Fruit fly (Drosophila melanogaster): ENCODE measurements around the gene Ranbp21.

Gene Ranbp21

DNA sequence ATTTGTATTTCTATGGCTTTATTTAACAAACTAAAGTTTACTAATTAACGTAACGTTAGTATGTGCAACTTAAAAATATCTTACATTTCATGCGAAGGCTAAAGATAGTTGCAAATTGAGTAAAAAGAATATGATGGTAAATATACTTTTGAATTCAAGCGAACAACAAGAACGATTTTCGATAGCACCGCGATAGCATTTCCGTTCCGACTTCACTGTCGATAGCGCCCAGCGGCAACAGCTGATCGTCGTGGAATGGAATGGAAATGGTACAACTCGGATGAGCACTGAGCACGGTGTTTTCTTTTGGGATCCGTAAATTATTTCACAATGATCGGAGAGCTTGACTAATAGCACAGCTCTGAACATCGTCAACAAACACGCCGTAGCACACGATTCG lies 38.6 kb downstream of the Ranbp21 start (continued):
- no peak; the same call in 2 of the 3 replicates for TF ChIP-seq row (GFP tag; IDR thresholded peaks at IDR 0.05)
- no peak for TF ChIP-seq TFAM (GFP tag; optimal IDR thresholded peaks at IDR 0.05)
- no peak for TF ChIP-seq CG11560 (tag; IDR thresholded peaks at IDR 0.05)
- TF ChIP-seq jigr1 (GFP tag; IDR thresholded peaks at IDR 0.05), result no peak
- TF ChIP-seq Chrac-16 (GFP tag; optimal IDR thresholded peaks at IDR 0.05), result no peak
- TF ChIP-seq CkIIα-i1 (GFP tag; IDR thresholded peaks at IDR 0.05), result no peak
- TF ChIP-seq CG1792 (GFP tag; optimal IDR thresholded peaks at IDR 0.05), result no peak
- TF ChIP-seq tio (GFP tag; optimal IDR thresholded peaks at IDR 0.05), result no peak
- TF ChIP-seq CG15514 (GFP tag; optimal IDR thresholded peaks at IDR 0.05), result peak; percentile 81
- TF ChIP-seq CG18764 (GFP tag; optimal IDR thresholded peaks at IDR 0.05), result no peak
- peak; percentile 75 for TF ChIP-seq Hmr (GFP tag; optimal IDR thresholded peaks at IDR 0.05)
- TF ChIP-seq ato (GFP tag; IDR thresholded peaks at IDR 0.05; ENCODE audit: partially characterized antibody), result 0 out of 2 replicates have a peak, but pooled peaks have one; percentile 38
- no peak for TF ChIP-seq pita (GFP tag; optimal IDR thresholded peaks at IDR 0.05)
- TF ChIP-seq fu2 (GFP tag; optimal IDR thresholded peaks at IDR 0.05), result no peak
- no peak for TF ChIP-seq ab (GFP tag; optimal IDR thresholded peaks at IDR 0.05)
- no peak for TF ChIP-seq Rx (GFP tag; IDR thresholded peaks at IDR 0.05)
- no peak for TF ChIP-seq CG6654 (GFP tag; optimal IDR thresholded peaks at IDR 0.05)
- TF ChIP-seq CG4617 (GFP tag; optimal IDR thresholded peaks at IDR 0.05; ENCODE audit: borderline replicate concordance), result no peak
- TF ChIP-seq phol (tag; optimal IDR thresholded peaks at IDR 0.05), result peak; percentile 31
- TF ChIP-seq bsh (GFP tag; optimal IDR thresholded peaks at IDR 0.05), result peak in 1 of 2 experiments; percentile 28
- no peak for TF ChIP-seq CG15073 (GFP tag; optimal IDR thresholded peaks at IDR 0.05)
- TF ChIP-seq CG3407 (GFP tag; optimal IDR thresholded peaks at IDR 0.05), result peak; percentile 49
- TF ChIP-seq btn (GFP tag; optimal IDR thresholded peaks at IDR 0.05), result peak; percentile 21
- TF ChIP-seq NC2α (GFP tag; optimal IDR thresholded peaks at IDR 0.05), result no peak
- TF ChIP-seq nerfin-1 (tag; optimal IDR thresholded peaks at IDR 0.05), result peak; percentile 54
- TF ChIP-seq Nf-YC (tag; optimal IDR thresholded peaks at IDR 0.05), result peak; percentile 55
- no peak for TF ChIP-seq Stat92E (GFP tag; optimal IDR thresholded peaks at IDR 0.05)
- no peak for TF ChIP-seq CG8359 (GFP tag; optimal IDR thresholded peaks at IDR 0.05; ENCODE audit: borderline replicate concordance)
- TF ChIP-seq al (GFP tag; IDR thresholded peaks at IDR 0.05), result no peak
- no peak for TF ChIP-seq CG5953 (GFP tag; IDR thresholded peaks at IDR 0.05)
- TF ChIP-seq chn (GFP tag; optimal IDR thresholded peaks at IDR 0.05), result no peak
- TF ChIP-seq CG11695 (GFP tag; IDR thresholded peaks at IDR 0.05), result no peak
- no peak for TF ChIP-seq Atf3 (GFP tag; optimal IDR thresholded peaks at IDR 0.05)
- TF ChIP-seq Sry-β (GFP tag; optimal IDR thresholded peaks at IDR 0.05), result no peak
- peak; percentile 8 for TF ChIP-seq CG8924 (tag; optimal IDR thresholded peaks at IDR 0.05)
- peak; percentile 1 for TF ChIP-seq CG7928 (GFP tag; optimal IDR thresholded peaks at IDR 0.05)
- TF ChIP-seq CG33557 (GFP tag; optimal IDR thresholded peaks at IDR 0.05), result peak; percentile 58
- no peak for TF ChIP-seq h (optimal IDR thresholded peaks at IDR 0.05)
- no peak for TF ChIP-seq Bteb2 (GFP tag; optimal IDR thresholded peaks at IDR 0.05)
- TF ChIP-seq ttk (GFP tag; IDR thresholded peaks at IDR 0.05), result no peak
- peak; percentile 64 for TF ChIP-seq HHEX (GFP tag; optimal IDR thresholded peaks at IDR 0.05)
- peak in 1 of 2 experiments; percentile 37 for TF ChIP-seq insv (GFP tag; optimal IDR thresholded peaks at IDR 0.05)
- TF ChIP-seq nom (GFP tag; optimal IDR thresholded peaks at IDR 0.05), result peak; percentile 69
- no peak for TF ChIP-seq mam (GFP tag; optimal IDR thresholded peaks at IDR 0.05)
- TF ChIP-seq sr (GFP tag; IDR thresholded peaks at IDR 0.05), result no peak
- TF ChIP-seq sima (GFP tag; optimal IDR thresholded peaks at IDR 0.05), result no peak
- no peak for TF ChIP-seq ftz-f1 (GFP tag; optimal IDR thresholded peaks at IDR 0.05)
- TF ChIP-seq usp (GFP tag; optimal IDR thresholded peaks at IDR 0.05), result no peak
- no peak for TF ChIP-seq Bgb (GFP tag; IDR thresholded peaks at IDR 0.05; ENCODE audit: partially characterized antibody)
- no peak for TF ChIP-seq CG9876 (GFP tag; optimal IDR thresholded peaks at IDR 0.05)
- TF ChIP-seq cad (GFP tag; optimal IDR thresholded peaks at IDR 0.05), result no peak
- no peak for TF ChIP-seq CG15269 (tag; optimal IDR thresholded peaks at IDR 0.05)

Data from whole organism, embryonic.